Worm (Caenorhabditis elegans): ENCODE results near the gene W05H9.2.
A peak's percentile ranks its signal among the peaks of the same experiment; 100 is the strongest.

Gene W05H9.2

ce11 chrX:6280998-6281397 is 14.2 kb downstream of the W05H9.2 start (continued):
- TF ChIP-seq daf-12 (tag; optimal IDR thresholded peaks at IDR 0.05), result no peak
- no peak for TF ChIP-seq egl-5 (tag; optimal IDR thresholded peaks at IDR 0.05)
- TF ChIP-seq ceh-28 (tag; optimal IDR thresholded peaks at IDR 0.05), result no peak

- TF ChIP-seq nhr-43 (tag; optimal IDR thresholded peaks at IDR 0.05; ENCODE audit: poor library complexity, severe bottlenecking) (peak; percentile 56), nhr-76 (tag; optimal IDR thresholded peaks at IDR 0.05) (no peak), elt-2 (tag; optimal IDR thresholded peaks at IDR 0.05) (peak; percentile 24), hmg-11 (tag; optimal IDR thresholded peaks at IDR 0.05) (peak; percentile 0), nhr-23 (tag; optimal IDR thresholded peaks at IDR 0.05) (peak; percentile 12), fos-1 (tag; optimal IDR thresholded peaks at IDR 0.05) (no peak), nhr-237 (tag; optimal IDR thresholded peaks at IDR 0.05) (no peak), nhr-25 (tag; optimal IDR thresholded peaks at IDR 0.05) (peak; percentile 49), tbx-2 (tag; optimal IDR thresholded peaks at IDR 0.05) (peak; percentile 31)
These were observed 19.3 kb downstream of the W05H9.2 start for ce11 chrX:6286154-6286553.

DNA sequence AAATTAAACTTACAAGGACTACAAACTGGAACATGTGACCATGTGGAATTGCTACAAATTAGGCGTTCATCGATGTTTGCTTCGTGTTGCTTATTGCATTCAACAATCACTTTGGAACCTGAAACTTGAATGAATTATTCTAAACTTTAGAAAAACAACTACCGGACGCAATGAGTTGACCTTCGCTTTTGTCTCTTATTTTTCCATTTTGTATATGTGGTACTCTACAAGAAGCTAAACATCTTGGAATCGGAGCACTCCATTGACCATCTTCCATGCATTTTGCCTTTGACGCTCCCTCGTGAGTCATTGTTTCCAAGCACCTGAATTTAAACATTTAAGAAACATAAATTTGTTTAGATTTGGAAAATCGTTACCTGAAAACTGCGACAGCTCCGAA is 22.2 kb downstream of the W05H9.2 start:
- TF ChIP-seq lin-39 (tag; optimal IDR thresholded peaks at IDR 0.05) (no peak), skn-1 (tag; optimal IDR thresholded peaks at IDR 0.05) (no peak), nhr-237 (tag; optimal IDR thresholded peaks at IDR 0.05) (no peak), fkh-2 (tag; optimal IDR thresholded peaks at IDR 0.05) (no peak), ztf-4 (tag; optimal IDR thresholded peaks at IDR 0.05) (no peak), fkh-10 (GFP tag; optimal IDR thresholded peaks at IDR 0.05) (no peak), tbx-2 (tag; optimal IDR thresholded peaks at IDR 0.05) (no peak), nhr-76 (tag; optimal IDR thresholded peaks at IDR 0.05) (no peak), nhr-11 (tag; optimal IDR thresholded peaks at IDR 0.05) (no peak), mdl-1 (tag; optimal IDR thresholded peaks at IDR 0.05) (no peak), fos-1 (tag; optimal IDR thresholded peaks at IDR 0.05) (no peak), sea-2 (GFP tag; optimal IDR thresholded peaks at IDR 0.05) (no peak), snpc-4 (tag; optimal IDR thresholded peaks at IDR 0.05) (no peak), eor-1 (tag; optimal IDR thresholded peaks at IDR 0.05) (no peak), ceh-16 (tag; optimal IDR thresholded peaks at IDR 0.05) (no peak), jun-1 (tag; optimal IDR thresholded peaks at IDR 0.05) (no peak), R02D3.7 (tag; optimal IDR thresholded peaks at IDR 0.05) (no peak), lsy-12 (tag; optimal IDR thresholded peaks at IDR 0.05) (no peak), elt-3 (tag; optimal IDR thresholded peaks at IDR 0.05) (no peak), ZK546.5 (tag; optimal IDR thresholded peaks at IDR 0.05) (no peak)

DNA sequence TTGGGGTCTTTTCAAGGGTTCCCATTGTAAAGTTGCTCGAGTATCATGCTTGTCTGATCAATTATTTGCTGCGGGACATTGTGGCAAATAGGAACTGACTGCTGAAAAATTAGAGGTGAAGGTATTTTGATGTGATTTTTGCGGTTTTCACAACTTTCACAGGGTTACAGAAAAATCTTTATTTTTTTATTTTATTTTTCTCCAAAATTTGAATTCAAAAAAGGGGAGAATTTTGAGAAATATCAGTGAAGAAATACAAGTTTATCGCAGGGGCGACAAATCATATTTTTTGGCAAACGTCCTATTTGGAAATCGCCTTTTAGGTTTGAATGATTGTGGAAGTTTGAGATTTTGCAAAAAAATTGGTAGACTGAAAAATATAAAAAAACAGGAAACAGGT is 24.8 kb downstream of the W05H9.2 start, which contains the start of gene lev-9:
TSS of gene lev-9 (minus strand) at position 101 of the 400 bp plus-strand sequence.
- TF ChIP-seq ZK546.5 (tag; optimal IDR thresholded peaks at IDR 0.05), result no peak

DNA sequence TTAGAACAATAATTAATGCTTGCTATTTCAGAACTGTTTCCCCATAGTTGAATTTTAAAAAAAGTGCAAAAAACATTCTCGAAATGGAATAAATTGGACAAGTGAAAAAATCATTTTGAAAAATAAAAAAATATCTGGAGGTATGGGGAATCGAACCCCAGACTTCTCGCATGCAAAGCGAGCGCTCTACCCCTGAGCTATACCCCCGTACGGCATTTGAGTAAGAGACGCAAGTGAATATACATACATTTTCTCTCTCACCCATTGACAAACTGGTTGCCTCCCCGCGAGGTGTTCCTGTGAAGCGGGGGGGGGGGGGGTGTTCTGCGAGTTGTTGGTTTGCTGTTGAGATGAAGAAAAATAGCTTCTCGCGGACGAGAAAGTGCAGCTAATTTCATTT is 25.3 kb downstream of the W05H9.2 start:
- TF ChIP-seq ceh-28 (tag; optimal IDR thresholded peaks at IDR 0.05) (peak; percentile 12), unc-62 (GFP tag; optimal IDR thresholded peaks at IDR 0.05) (no peak), lin-15B (tag; optimal IDR thresholded peaks at IDR 0.05) (no peak), elt-2 (tag; optimal IDR thresholded peaks at IDR 0.05) (peak; percentile 41), ztf-4 (tag; optimal IDR thresholded peaks at IDR 0.05) (no peak), pha-4 (tag; optimal IDR thresholded peaks at IDR 0.05) (peak; percentile 53), pqm-1 (tag; optimal IDR thresholded peaks at IDR 0.05) (no peak), nhr-77 (tag; optimal IDR thresholded peaks at IDR 0.05) (peak; percentile 62), tbx-2 (tag; optimal IDR thresholded peaks at IDR 0.05) (peak; percentile 61), snpc-4 (tag; optimal IDR thresholded peaks at IDR 0.05) (peak; percentile 9), fos-1 (tag; optimal IDR thresholded peaks at IDR 0.05) (no peak), nhr-25 (tag; optimal IDR thresholded peaks at IDR 0.05) (peak; percentile 18), mdl-1 (tag; optimal IDR thresholded peaks at IDR 0.05) (no peak), egl-5 (tag; optimal IDR thresholded peaks at IDR 0.05) (peak; percentile 1), jun-1 (tag; optimal IDR thresholded peaks at IDR 0.05) (peak; percentile 35), elt-3 (tag; optimal IDR thresholded peaks at IDR 0.05) (no peak), fkh-2 (tag; optimal IDR thresholded peaks at IDR 0.05) (no peak), ceh-16 (tag; optimal IDR thresholded peaks at IDR 0.05) (no peak), skn-1 (tag; optimal IDR thresholded peaks at IDR 0.05) (no peak), ZK546.5 (tag; optimal IDR thresholded peaks at IDR 0.05) (no peak), eor-1 (tag; optimal IDR thresholded peaks at IDR 0.05) (peak in 1 of 2 experiments; percentile 29), lin-39 (tag; optimal IDR thresholded peaks at IDR 0.05) (peak; percentile 61), zag-1 (tag; optimal IDR thresholded peaks at IDR 0.05) (no peak), R02D3.7 (tag; optimal IDR thresholded peaks at IDR 0.05) (no peak), nhr-11 (tag; optimal IDR thresholded peaks at IDR 0.05) (no peak), nhr-76 (tag; optimal IDR thresholded peaks at IDR 0.05) (no peak), nhr-28 (tag; optimal IDR thresholded peaks at IDR 0.05) (no peak), nhr-43 (tag; optimal IDR thresholded peaks at IDR 0.05; ENCODE audit: poor library complexity, severe bottlenecking) (peak; percentile 49), ama-1 (optimal IDR thresholded peaks at IDR 0.05) (no peak), elt-1 (tag; optimal IDR thresholded peaks at IDR 0.05) (no peak), nfya-1 (tag; optimal IDR thresholded peaks at IDR 0.05; ENCODE audit: insufficient read depth) (peak; percentile 57), hmg-11 (tag; optimal IDR thresholded peaks at IDR 0.05) (peak; percentile 86), fkh-10 (GFP tag; optimal IDR thresholded peaks at IDR 0.05) (no peak), mml-1 (tag; optimal IDR thresholded peaks at IDR 0.05) (no peak), aly-2 (tag; optimal IDR thresholded peaks at IDR 0.05) (no peak), nhr-67 (tag; optimal IDR thresholded peaks at IDR 0.05) (no peak), ceh-82 (tag; optimal IDR thresholded peaks at IDR 0.05) (no peak)

Measured in whole organism, L3 larva.